Worm (Caenorhabditis elegans) whole organism, L4 larva: Measurements from ENCODE around the gene F11G11.5.

Experiments used
- Y105C5A.15 ChIP-seq: fragments of 200-800 bp; sonication (Bioruptor generic); IDR thresholded peaks from 2 replicates; pipeline ENCODE4 v1.3.6; 2022; ENCODE audit warnings: missing genetic modification characterization, missing compliant biosample characterization
- ZK337.2 ChIP-seq: fragments of 200-800 bp; sonication (Bioruptor generic); IDR thresholded peaks from 2 replicates; pipeline ENCODE4 v1.3.6; 2022; ENCODE audit warnings: missing genetic modification reagents, missing genetic modification characterization, missing compliant biosample characterization
- aly-2 ChIP-seq: sonication (generic microtip); optimal IDR thresholded peaks from 2 replicates; lab custom pipeline; 2018; ENCODE audit warnings: missing biosample characterization, missing genetic modification characterization
- daf-8 ChIP-seq: fragments of 200-800 bp; sonication (Bioruptor generic); IDR thresholded peaks from 2 replicates; pipeline ENCODE4 v1.3.6; 2022; ENCODE audit warnings: missing genetic modification characterization, missing compliant biosample characterization
- fkh-10 ChIP-seq: fragments of 150-350 bp; optimal IDR thresholded peaks from 2 replicates; lab custom pipeline; 2014; ENCODE audit warnings: missing biosample characterization, missing genetic modification reagents, missing genetic modification characterization
- lin-1 ChIP-seq: fragments of 200-800 bp; sonication (Bioruptor generic); IDR thresholded peaks from 2 replicates; pipeline ENCODE4 v1.3.6; 2022; ENCODE audit warnings: missing genetic modification reagents, missing genetic modification characterization, missing compliant biosample characterization
- mdt-29 ChIP-seq: fragments of 200-800 bp; sonication (Bioruptor generic); IDR thresholded peaks from 2 replicates; pipeline ENCODE4 v1.3.6; 2022; ENCODE audit warnings: missing genetic modification reagents, missing genetic modification characterization, missing compliant biosample characterization
- rbr-2 ChIP-seq: sonication (generic microtip); optimal IDR thresholded peaks from 2 replicates; lab custom pipeline; 2016; ENCODE audit warnings: missing genotype, missing genetic modification characterization, missing compliant biosample characterization

- TF ChIP-seq mdt-29 (GFP tag; lab: Robert Waterston, UW) = no peak
- no peak for TF ChIP-seq fkh-10 (GFP tag; lab: Kevin White, UChicago)
- no peak for TF ChIP-seq Y105C5A.15
- TF ChIP-seq lin-1 (GFP tag; lab: Robert Waterston, UW) = no peak
- TF ChIP-seq ZK337.2 (GFP tag; lab: Robert Waterston, UW) = no peak
- TF ChIP-seq aly-2 (tag; lab: Kevin White, UChicago) = no peak
- no peak for TF ChIP-seq daf-8
- TF ChIP-seq rbr-2 (tag; lab: Kevin White, UChicago) = no peak
These were observed 36.0 kb upstream of the F11G11.5 start, which contains the start of gene lact-5 for ce11 chrII:4821739-4822138.
